Fruit fly (Drosophila melanogaster): ENCODE measurements around the gene Raf.

Gene Raf

DNA sequence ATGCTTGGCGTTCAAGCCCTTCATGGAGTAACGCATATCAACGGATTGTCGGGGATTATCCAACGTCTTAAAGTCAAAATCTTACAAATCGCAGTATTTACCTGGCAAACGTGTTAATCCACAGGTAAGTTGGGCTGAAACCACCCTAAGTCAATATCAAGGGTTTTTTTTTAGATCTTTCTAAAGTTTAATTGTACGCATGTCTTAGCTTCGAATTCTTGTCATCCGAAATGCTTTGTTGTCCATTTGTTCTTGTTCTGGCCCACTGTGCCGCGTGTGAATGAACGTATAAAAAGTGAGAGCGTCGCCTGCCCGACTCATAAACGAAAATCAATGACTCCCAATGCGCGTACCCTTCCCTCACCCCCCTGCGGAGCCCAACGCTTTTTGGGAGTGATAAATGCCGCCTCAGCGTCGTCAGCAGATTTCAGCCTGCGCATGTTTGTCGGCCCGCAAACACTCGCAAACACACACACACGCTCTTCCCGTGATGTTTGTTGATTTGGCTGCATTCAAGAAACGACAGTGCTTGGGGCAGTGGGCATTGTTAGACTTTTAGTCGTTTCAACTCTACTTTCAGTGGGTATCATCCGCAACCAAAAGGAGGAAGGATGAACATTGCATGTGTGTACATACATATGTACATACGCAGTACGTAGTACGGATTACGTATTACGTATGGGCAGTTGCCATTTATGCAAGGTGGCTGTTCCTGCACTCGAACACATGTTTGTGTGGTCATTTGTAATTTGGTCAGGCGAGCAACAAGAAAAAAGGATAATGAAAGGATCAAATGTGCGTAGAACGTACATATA is 1.2 kb downstream of the Raf start (continued):
- TF ChIP-seq ase (GFP tag; IDR thresholded peaks at IDR 0.05) (peak; percentile 66; the same call in 2 of the 3 replicates), CG7745 (tag; optimal IDR thresholded peaks at IDR 0.05) (no peak), Spps (tag; optimal IDR thresholded peaks at IDR 0.05) (peak; percentile 83), sisA (GFP tag; IDR thresholded peaks at IDR 0.05) (peak; percentile 77), MTF-1 (GFP tag; optimal IDR thresholded peaks at IDR 0.05; ENCODE audit: borderline replicate concordance) (peak; percentile 63), cas (GFP tag; IDR thresholded peaks at IDR 0.05) (peak; percentile 52; the same call in 1 of the 2 replicates), nmo (GFP tag; optimal IDR thresholded peaks at IDR 0.05) (peak; percentile 97), CG6765 (GFP tag; optimal IDR thresholded peaks at IDR 0.05) (peak; percentile 82), CG12659 (GFP tag; optimal IDR thresholded peaks at IDR 0.05) (peak; percentile 96), CG1647 (GFP tag; optimal IDR thresholded peaks at IDR 0.05) (peak; percentile 85), CG17612 (GFP tag; IDR thresholded peaks at IDR 0.05) (peak; percentile 41; the same call in 1 of the 2 replicates), CG30431 (GFP tag; optimal IDR thresholded peaks at IDR 0.05) (peak; percentile 95), Xrp1 (GFP tag; IDR thresholded peaks at IDR 0.05) (peak; percentile 86), CG10366 (GFP tag; IDR thresholded peaks at IDR 0.05) (peak; percentile 58), CG9609 (GFP tag; optimal IDR thresholded peaks at IDR 0.05) (peak; percentile 94), shn (GFP tag; optimal IDR thresholded peaks at IDR 0.05) (peak; percentile 97), mld (GFP tag; IDR thresholded peaks at IDR 0.05; ENCODE audit: partially characterized antibody) (no peak), Antp (GFP tag; optimal IDR thresholded peaks at IDR 0.05) (peak; percentile 96), Taf1 (GFP tag; IDR thresholded peaks at IDR 0.05) (peak; percentile 64; the same call in 1 of the 2 replicates), nom (GFP tag; optimal IDR thresholded peaks at IDR 0.05) (peak; percentile 82), Atf6 (GFP tag; IDR thresholded peaks at IDR 0.05) (peak; percentile 87), Ets65A (GFP tag) (peak; percentile 99), E2f2 (GFP tag; IDR thresholded peaks at IDR 0.05) (peak; percentile 55), CG4282 (GFP tag; optimal IDR thresholded peaks at IDR 0.05) (peak; percentile 83), tll (GFP tag; optimal IDR thresholded peaks at IDR 0.05) (peak; percentile 71 to 75), p53 (GFP tag; optimal IDR thresholded peaks at IDR 0.05) (peak; percentile 89), CG10979 (tag; optimal IDR thresholded peaks at IDR 0.05) (peak; percentile 96), CG2199 (GFP tag; IDR thresholded peaks at IDR 0.05) (no peak), sd (tag; optimal IDR thresholded peaks at IDR 0.05) (peak; percentile 81), CG12942 (GFP tag; optimal IDR thresholded peaks at IDR 0.05) (peak; percentile 91), CG3163 (GFP tag; optimal IDR thresholded peaks at IDR 0.05) (peak; percentile 91), pnt (GFP tag; optimal IDR thresholded peaks at IDR 0.05) (peak; percentile 92), CG1529 (GFP tag; optimal IDR thresholded peaks at IDR 0.05) (peak; percentile 94), CG11247 (GFP tag; IDR thresholded peaks at IDR 0.05) (peak; percentile 62; the same call in 1 of the 2 replicates), Kr (GFP tag; optimal IDR thresholded peaks at IDR 0.05) (no peak), Gsc (GFP tag; IDR thresholded peaks at IDR 0.05) (no peak; the same call in 1 of the 2 replicates), CG16779 (GFP tag; IDR thresholded peaks at IDR 0.05) (no peak), dmrt11E (tag; optimal IDR thresholded peaks at IDR 0.05) (peak; percentile 95), CG18619 (GFP tag; optimal IDR thresholded peaks at IDR 0.05) (peak; percentile 96), CG4820 (GFP tag; optimal IDR thresholded peaks at IDR 0.05) (peak; percentile 92), CG34422 (GFP tag; IDR thresholded peaks at IDR 0.05) (no peak), ab (GFP tag; optimal IDR thresholded peaks at IDR 0.05) (peak; percentile 86), Poxn (GFP tag; IDR thresholded peaks at IDR 0.05) (peak; percentile 6; the same call in 1 of the 2 replicates), CG10267 (tag; optimal IDR thresholded peaks at IDR 0.05) (peak; percentile 87), kni (GFP tag; optimal IDR thresholded peaks at IDR 0.05) (peak; percentile 83), sc (optimal IDR thresholded peaks at IDR 0.05) (no peak), sc (GFP tag; optimal IDR thresholded peaks at IDR 0.05) (peak; percentile 94), CG10959 (GFP tag; IDR thresholded peaks at IDR 0.05) (peak; percentile 62), ind (GFP tag; optimal IDR thresholded peaks at IDR 0.05) (peak; percentile 93)
